Worm (Caenorhabditis elegans) whole organism, L1 larva: Measurements from ENCODE around the gene srg-69.

Experiments used
- blmp-1 ChIP-seq: fragments of 150-350 bp; optimal IDR thresholded peaks from 2 replicates; lab custom pipeline; 2014; ENCODE audit warnings: missing biosample characterization, missing genetic modification characterization
- ceh-63 ChIP-seq: fragments of 200-800 bp; sonication (Bioruptor generic); optimal IDR thresholded peaks from 2 replicates; lab custom pipeline; 2018; ENCODE audit warnings: mild to moderate bottlenecking, missing genetic modification characterization, missing compliant biosample characterization
- ceh-90 ChIP-seq: sonication (generic microtip); optimal IDR thresholded peaks from 2 replicates; lab custom pipeline; 2016; ENCODE audit warnings: missing genetic modification characterization, missing compliant biosample characterization
- dsc-1 ChIP-seq: sonication (generic microtip); optimal IDR thresholded peaks from 2 replicates; lab custom pipeline; 2016; ENCODE audit warnings: mild to moderate bottlenecking, missing genetic modification characterization, missing compliant biosample characterization
- efl-1 ChIP-seq, 4 experiments: fragments of 150-350 bp; optimal IDR thresholded peaks in 3 of 4; peaks in 1 of 4; 1 replicate in 1 of 4; 2 replicates in 3 of 4; lab custom pipeline; 2014; ENCODE audit warnings: missing biosample characterization in 2 of 4, missing genetic modification characterization in 2 of 4, missing genetic modification reagents in 2 of 4
- egl-13 ChIP-seq: sonication (generic microtip); optimal IDR thresholded peaks from 2 replicates; lab custom pipeline; 2016; ENCODE audit warnings: missing genotype, missing genetic modification reagents, missing genetic modification characterization, missing compliant biosample characterization
- elt-2 ChIP-seq: sonication (generic microtip); optimal IDR thresholded peaks from 2 replicates; lab custom pipeline; 2016; ENCODE audit warnings: missing genetic modification characterization, mild to moderate bottlenecking, inconsistent platforms, missing compliant biosample characterization, missing genetic modification reagents
- elt-3 ChIP-seq, 6 experiments: fragments of 150-350 bp in 1 of 6; sonication (generic microtip); optimal IDR thresholded peaks; 2 replicates each; lab custom pipeline; 2017 to 2018; ENCODE audit warnings: missing biosample characterization in 6 of 6, missing genetic modification characterization in 6 of 6, inconsistent platforms in 1 of 6
- fkh-10 ChIP-seq: sonication (generic microtip); optimal IDR thresholded peaks from 2 replicates; lab custom pipeline; 2017; ENCODE audit warnings: missing biosample characterization, missing genetic modification reagents, missing genetic modification characterization
- hlh-17 ChIP-seq: fragments of 200-800 bp; sonication (Bioruptor generic); optimal IDR thresholded peaks from 2 replicates; lab custom pipeline; 2018; ENCODE audit warnings: missing genetic modification characterization, mild to moderate bottlenecking, missing compliant biosample characterization, moderate library complexity, borderline replicate concordance
- irx-1 ChIP-seq: sonication (generic microtip); optimal IDR thresholded peaks from 2 replicates; lab custom pipeline; 2016; ENCODE audit warnings: missing genetic modification characterization, missing compliant biosample characterization
- isw-1 ChIP-seq: fragments of 200-800 bp; sonication (Bioruptor generic); IDR thresholded peaks from 2 replicates; pipeline ENCODE4 v1.3.6; 2022; ENCODE audit warnings: missing genetic modification characterization, missing compliant biosample characterization
- lin-13 ChIP-seq: fragments of 150-350 bp; optimal IDR thresholded peaks from 2 replicates; lab custom pipeline; 2014; ENCODE audit warnings: missing biosample characterization, missing genetic modification reagents, missing genetic modification characterization
- lin-14 ChIP-seq: fragments of 200-800 bp; sonication (Bioruptor generic); optimal IDR thresholded peaks from 2 replicates; lab custom pipeline; 2018; ENCODE audit warnings: mild to moderate bottlenecking, missing genetic modification characterization, moderate library complexity, missing compliant biosample characterization
- lin-35 ChIP-seq, 2 experiments: fragments of 150-350 bp; optimal IDR thresholded peaks; 2 replicates each; lab custom pipeline; 2014; ENCODE audit warnings: missing biosample characterization in 2 of 2, missing genetic modification characterization in 2 of 2, missing genetic modification reagents in 2 of 2
- lin-39 ChIP-seq: fragments of 150-350 bp; optimal IDR thresholded peaks from 2 replicates; lab custom pipeline; 2014; ENCODE audit warnings: missing biosample characterization, missing genetic modification reagents, missing genetic modification characterization
- lir-3 ChIP-seq: sonication (generic microtip); optimal IDR thresholded peaks from 2 replicates; lab custom pipeline; 2016; ENCODE audit warnings: mild to moderate bottlenecking, missing genetic modification characterization, moderate library complexity, missing compliant biosample characterization; ENCODE audit not compliant: poor library complexity
- mab-9 ChIP-seq: fragments of 200-800 bp; sonication (Bioruptor generic); IDR thresholded peaks from 2 replicates; pipeline ENCODE4 v1.3.6; 2022; ENCODE audit warnings: missing genetic modification reagents, missing genetic modification characterization, missing compliant biosample characterization
- mdl-1 ChIP-seq, 2 experiments: fragments of 150-350 bp; optimal IDR thresholded peaks; 2 replicates each; lab custom pipeline; 2014 to 2017; ENCODE audit warnings: missing biosample characterization in 2 of 2, missing genetic modification characterization in 2 of 2, inconsistent platforms in 1 of 2
- mef-2 ChIP-seq: fragments of 150-350 bp; optimal IDR thresholded peaks from 2 replicates; lab custom pipeline; 2014; ENCODE audit warnings: missing biosample characterization, missing genetic modification characterization
- mep-1 ChIP-seq: fragments of 150-350 bp; optimal IDR thresholded peaks from 2 replicates; lab custom pipeline; 2014; ENCODE audit warnings: missing biosample characterization, missing genetic modification characterization
- nhr-19 ChIP-seq: fragments of 200-800 bp; sonication (Bioruptor generic); conservative IDR thresholded peaks from 2 replicates; pipeline ENCODE4 v1.3.6; 2022; ENCODE audit warnings: missing genetic modification characterization, missing compliant biosample characterization
- nhr-237 ChIP-seq: fragments of 150-350 bp; optimal IDR thresholded peaks from 2 replicates; lab custom pipeline; 2014; ENCODE audit warnings: missing biosample characterization, missing genetic modification characterization
- nhr-28 ChIP-seq: fragments of 150-350 bp; optimal IDR thresholded peaks from 2 replicates; lab custom pipeline; 2014; ENCODE audit warnings: missing biosample characterization, missing genetic modification characterization
- nhr-47 ChIP-seq: sonication (generic microtip); optimal IDR thresholded peaks from 2 replicates; lab custom pipeline; 2016; ENCODE audit warnings: mild to moderate bottlenecking, missing genetic modification characterization, moderate library complexity, missing compliant biosample characterization
- nhr-77 ChIP-seq: fragments of 150-350 bp; optimal IDR thresholded peaks from 2 replicates; lab custom pipeline; 2014; ENCODE audit warnings: missing biosample characterization, missing genetic modification characterization
- nhr-84 ChIP-seq: sonication (generic microtip); optimal IDR thresholded peaks from 2 replicates; lab custom pipeline; 2017; ENCODE audit warnings: missing biosample characterization, missing genetic modification characterization
- nhr-85 ChIP-seq: sonication (generic microtip); peaks from one replicate; lab custom pipeline; 2016; ENCODE audit warnings: missing genetic modification characterization, inconsistent platforms, missing compliant biosample characterization
- nhr-90 ChIP-seq: sonication (generic microtip); optimal IDR thresholded peaks from 2 replicates; lab custom pipeline; 2016; ENCODE audit warnings: mild to moderate bottlenecking, missing genetic modification characterization, missing compliant biosample characterization; ENCODE audit not compliant: poor library complexity
- pag-3 ChIP-seq: sonication (generic microtip); optimal IDR thresholded peaks from 2 replicates; lab custom pipeline; 2017; ENCODE audit warnings: missing genetic modification characterization, mild to moderate bottlenecking, missing compliant biosample characterization, antibody characterized with exemption, borderline replicate concordance; ENCODE audit not compliant: insufficient read depth
- pax-3 ChIP-seq: fragments of 200-800 bp; sonication (Bioruptor generic); optimal IDR thresholded peaks from 2 replicates; lab custom pipeline; 2018; ENCODE audit warnings: mild to moderate bottlenecking, missing genetic modification characterization, moderate library complexity, missing compliant biosample characterization
- rnt-1 ChIP-seq: sonication (generic microtip); optimal IDR thresholded peaks from 2 replicates; lab custom pipeline; 2016; ENCODE audit warnings: mild to moderate bottlenecking, missing genetic modification characterization, moderate library complexity, missing compliant biosample characterization
- snu-23 ChIP-seq: sonication (generic microtip); optimal IDR thresholded peaks from 2 replicates; lab custom pipeline; 2016; ENCODE audit warnings: missing genetic modification characterization, missing compliant biosample characterization
- sptf-1 ChIP-seq: fragments of 150-350 bp; optimal IDR thresholded peaks from 2 replicates; lab custom pipeline; 2014; ENCODE audit warnings: missing biosample characterization, missing genetic modification characterization
- swsn-7 ChIP-seq: sonication (generic microtip); optimal IDR thresholded peaks from 2 replicates; lab custom pipeline; 2016; ENCODE audit warnings: missing genetic modification characterization, missing compliant biosample characterization
- unc-86 ChIP-seq: sonication (generic microtip); optimal IDR thresholded peaks from 2 replicates; lab custom pipeline; 2016; ENCODE audit warnings: missing genetic modification characterization, missing compliant biosample characterization
- xbp-1 ChIP-seq: sonication (generic microtip); optimal IDR thresholded peaks from 2 replicates; lab custom pipeline; 2016; ENCODE audit warnings: missing genetic modification characterization, missing compliant biosample characterization
- zag-1 ChIP-seq: fragments of 150-350 bp; optimal IDR thresholded peaks from 2 replicates; lab custom pipeline; 2014; ENCODE audit warnings: missing biosample characterization, missing genetic modification characterization
- ztf-11 ChIP-seq, 2 experiments: sonication (generic microtip); optimal IDR thresholded peaks; 2 replicates each; lab custom pipeline; 2016 to 2017; ENCODE audit warnings: missing genetic modification characterization in 2 of 2, missing biosample characterization in 1 of 2, missing compliant biosample characterization in 1 of 2
- ztf-4 ChIP-seq: fragments of 150-350 bp; optimal IDR thresholded peaks from 2 replicates; lab custom pipeline; 2014; ENCODE audit warnings: missing biosample characterization, missing genetic modification characterization

srg-69 gene

DNA sequence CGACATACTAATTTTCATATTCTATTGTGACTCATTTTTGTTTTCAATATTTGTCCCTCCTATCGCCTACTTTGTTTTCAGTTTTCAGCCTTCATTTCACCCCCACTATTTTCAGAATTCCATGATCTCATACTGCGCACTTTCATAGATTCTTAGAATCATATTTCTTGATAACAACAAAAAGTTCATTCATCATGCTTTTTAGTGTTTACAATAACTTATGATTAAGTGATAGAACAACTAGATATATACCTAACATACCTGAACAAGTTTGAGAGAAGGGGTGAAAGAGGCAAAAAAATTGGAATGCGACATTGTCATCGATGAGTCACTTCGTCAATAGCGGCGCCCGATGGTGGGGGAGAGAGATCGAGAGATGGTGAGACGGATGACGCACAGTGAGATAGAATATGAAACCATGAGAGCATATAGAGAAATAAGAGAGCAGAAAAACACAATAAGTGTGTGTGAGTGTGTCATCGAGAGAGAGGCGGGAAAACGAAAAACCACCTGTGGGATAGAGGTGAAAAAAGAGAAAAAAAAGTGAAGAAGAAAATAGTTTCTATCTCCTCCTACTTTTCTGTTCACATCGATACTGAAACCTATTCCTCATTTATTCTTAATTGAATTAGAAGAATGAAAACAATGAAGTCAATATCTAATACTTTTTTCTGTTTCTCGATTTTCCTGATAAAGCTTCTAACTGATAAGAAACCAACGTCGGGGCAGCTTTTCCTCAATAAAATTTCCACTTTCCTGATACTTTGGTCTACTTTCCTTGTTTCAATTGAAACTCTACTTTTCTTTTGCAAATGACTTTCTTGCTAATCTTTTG is 18.6 kb upstream of the srg-69 start (continued):
- peak; percentile 20 for TF ChIP-seq lin-39 (tag; lab: Kevin White, UChicago)
- peak; percentile 87 for TF ChIP-seq blmp-1 (tag; lab: Kevin White, UChicago)
- TF ChIP-seq lin-13 (GFP tag; lab: Kevin White, UChicago) = no peak
- TF ChIP-seq mef-2 (tag; lab: Kevin White, UChicago) = no peak
- no peak for TF ChIP-seq nhr-28 (tag; lab: Kevin White, UChicago)
- TF ChIP-seq mab-9 (GFP tag; lab: Robert Waterston, UW) = no peak
- peak; percentile 92 for TF ChIP-seq lin-14 (GFP tag; lab: Kevin White, UChicago)
- TF ChIP-seq fkh-10 (GFP tag; lab: Kevin White, UChicago) = no peak
- TF ChIP-seq xbp-1 (tag; lab: Kevin White, UChicago) = peak; percentile 56
- TF ChIP-seq pax-3 (tag; lab: Kevin White, UChicago) = peak; percentile 46
- TF ChIP-seq ztf-11 (tag; optimal IDR thresholded peaks at IDR 0.05; lab: Kevin White, UChicago) = no peak
- peak; percentile 69 for TF ChIP-seq nhr-77 (tag; lab: Kevin White, UChicago)
- TF ChIP-seq ztf-4 (tag; lab: Kevin White, UChicago) = peak; percentile 48
- TF ChIP-seq snu-23 (GFP tag; lab: Kevin White, UChicago) = peak; percentile 85
- peak; percentile 9 for TF ChIP-seq zag-1
- TF ChIP-seq lir-3 (tag; lab: Kevin White, UChicago) = peak; percentile 56
- TF ChIP-seq nhr-19 (GFP tag; lab: Robert Waterston, UW) = peak; percentile 57
- TF ChIP-seq swsn-7 (tag; lab: Kevin White, UChicago) = peak; percentile 79
- peak; percentile 71 to 77 for TF ChIP-seq lin-35 (GFP tag; optimal IDR thresholded peaks at IDR 0.05; lab: Kevin White, UChicago)
- TF ChIP-seq nhr-47 = peak; percentile 77
- peak; percentile 59 for TF ChIP-seq unc-86 (tag; lab: Kevin White, UChicago)
- TF ChIP-seq dsc-1 = peak; percentile 46
- TF ChIP-seq rnt-1 (tag; lab: Kevin White, UChicago) = peak; percentile 72
- TF ChIP-seq nhr-85 (tag; lab: Kevin White, UChicago) = peak; percentile 94
- TF ChIP-seq pag-3 (tag; lab: Kevin White, UChicago) = no peak
- peak; percentile 72 for TF ChIP-seq elt-2 (tag; lab: Kevin White, UChicago)
- no peak for TF ChIP-seq hlh-17 (GFP tag; lab: Kevin White, UChicago)
- TF ChIP-seq isw-1 (GFP tag; lab: Robert Waterston, UW) = 0 out of 2 replicates have a peak, but pooled peaks have one; percentile 14
- TF ChIP-seq sptf-1 = no peak
- TF ChIP-seq nhr-237 (tag; lab: Kevin White, UChicago) = peak; percentile 10
- TF ChIP-seq irx-1 (tag; lab: Kevin White, UChicago) = peak; percentile 58
- peak in 2 of 6 experiments; percentile 12 to 55 for TF ChIP-seq elt-3 (tag; optimal IDR thresholded peaks at IDR 0.05; lab: Kevin White, UChicago)
- TF ChIP-seq egl-13 (tag; lab: Kevin White, UChicago) = peak; percentile 11
- TF ChIP-seq mdl-1 (tag; optimal IDR thresholded peaks at IDR 0.05; lab: Kevin White, UChicago) = peak in 1 of 2 experiments; percentile 65
- peak; percentile 64 to 76 for TF ChIP-seq efl-1 (optimal IDR thresholded peaks at IDR 0.05; lab: Kevin White, UChicago)
- peak; percentile 57 to 84 for TF ChIP-seq efl-1 (GFP tag; optimal IDR thresholded peaks at IDR 0.05 in 1 of 2; lab: Kevin White, UChicago)
- TF ChIP-seq ceh-90 (tag; lab: Kevin White, UChicago) = peak; percentile 2

DNA sequence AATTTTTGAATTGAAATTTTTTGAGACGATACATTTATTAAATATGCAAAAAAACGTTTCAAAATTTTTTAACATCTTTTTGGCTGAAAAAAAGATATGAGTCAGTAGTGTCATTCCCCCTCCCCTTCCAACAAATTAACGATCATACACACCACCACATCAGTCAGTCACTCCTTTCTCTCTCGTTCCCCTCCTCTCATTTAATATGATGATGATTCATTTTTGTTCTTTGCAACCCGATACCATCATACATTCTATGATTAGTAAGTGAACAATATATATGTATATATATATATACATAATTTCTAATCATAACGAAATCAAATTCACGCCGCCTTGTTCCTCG is 18.0 kb upstream of the srg-69 start:
- TF ChIP-seq lin-14 (GFP tag; lab: Kevin White, UChicago) (peak; percentile 14), nhr-77 (tag; lab: Kevin White, UChicago) (no peak), mep-1 (tag; lab: Kevin White, UChicago) (peak; percentile 29), ceh-63 (GFP tag; lab: Kevin White, UChicago) (peak; percentile 30), nhr-90 (tag; lab: Kevin White, UChicago) (no peak), elt-3 (tag; optimal IDR thresholded peaks at IDR 0.05; lab: Kevin White, UChicago) (no peak), nhr-84 (no peak)
